Worm (Caenorhabditis elegans) whole organism, mixed stage, embryonic: ENCODE measurements around the gene aff-1.

Experiments used
- M03D4.4 ChIP-seq: sonication (generic microtip); optimal IDR thresholded peaks from 2 replicates; lab custom pipeline; 2017; ENCODE audit warnings: mild to moderate bottlenecking, missing genetic modification characterization, missing compliant biosample characterization
- bed-3 ChIP-seq: fragments of 200-800 bp; sonication (Bioruptor generic); optimal IDR thresholded peaks from 3 replicates; lab custom pipeline; 2018; ENCODE audit warnings: mild to moderate bottlenecking, missing genetic modification characterization, moderate library complexity, missing compliant biosample characterization
- blmp-1 ChIP-seq: fragments of 150-350 bp; optimal IDR thresholded peaks from 2 replicates; lab custom pipeline; 2014; ENCODE audit warnings: missing biosample characterization, missing genetic modification characterization
- ceh-39 ChIP-seq: fragments of 150-350 bp; optimal IDR thresholded peaks from 2 replicates; lab custom pipeline; 2014; ENCODE audit warnings: missing biosample characterization, missing genetic modification characterization
- ceh-43 ChIP-seq: fragments of 200-800 bp; sonication (Bioruptor generic); optimal IDR thresholded peaks from 2 replicates; lab custom pipeline; 2018; ENCODE audit warnings: mild to moderate bottlenecking, missing genetic modification characterization, moderate library complexity, missing compliant biosample characterization
- ceh-83 ChIP-seq: fragments of 200-800 bp; sonication (Bioruptor generic); optimal IDR thresholded peaks from 2 replicates; lab custom pipeline; 2018; ENCODE audit warnings: mild to moderate bottlenecking, missing genetic modification characterization, missing compliant biosample characterization
- ces-1 ChIP-seq: fragments of 150-350 bp; optimal IDR thresholded peaks from 2 replicates; lab custom pipeline; 2014; ENCODE audit warnings: missing biosample characterization, missing genetic modification reagents, missing genetic modification characterization
- cnd-1 ChIP-seq: fragments of 200-800 bp; sonication (Bioruptor generic); optimal IDR thresholded peaks from 2 replicates; lab custom pipeline; 2018; ENCODE audit warnings: mild to moderate bottlenecking, missing genetic modification characterization, missing compliant biosample characterization
- drap-1 ChIP-seq: fragments of 200-800 bp; sonication (Bioruptor generic); optimal IDR thresholded peaks from 3 replicates; lab custom pipeline; 2018; ENCODE audit warnings: mild to moderate bottlenecking, missing genetic modification characterization, missing compliant biosample characterization
- elt-1 ChIP-seq: sonication (generic microtip); optimal IDR thresholded peaks from 2 replicates; lab custom pipeline; 2017; ENCODE audit warnings: missing genetic modification characterization, mild to moderate bottlenecking, missing compliant biosample characterization, antibody characterized with exemption, moderate library complexity, borderline replicate concordance; ENCODE audit not compliant: insufficient read depth
- elt-3 ChIP-seq: fragments of 150-350 bp; optimal IDR thresholded peaks from 2 replicates; lab custom pipeline; 2014; ENCODE audit warnings: missing biosample characterization, missing genetic modification characterization
- flh-1 ChIP-seq: fragments of 200-800 bp; sonication (Bioruptor generic); optimal IDR thresholded peaks from 2 replicates; lab custom pipeline; 2018; ENCODE audit warnings: mild to moderate bottlenecking, missing genetic modification characterization, moderate library complexity, missing compliant biosample characterization
- ham-2 ChIP-seq: fragments of 200-800 bp; sonication (Bioruptor generic); optimal IDR thresholded peaks from 2 replicates; lab custom pipeline; 2018; ENCODE audit warnings: mild to moderate bottlenecking, missing genetic modification characterization, missing compliant biosample characterization
- hlh-1 ChIP-seq: fragments of 150-350 bp; optimal IDR thresholded peaks from 2 replicates; lab custom pipeline; 2014; ENCODE audit warnings: missing biosample characterization, missing genetic modification reagents, missing genetic modification characterization
- lin-13 ChIP-seq: fragments of 150-350 bp; optimal IDR thresholded peaks from 2 replicates; lab custom pipeline; 2014; ENCODE audit warnings: missing biosample characterization, missing genetic modification characterization
- lin-32 ChIP-seq: fragments of 200-800 bp; sonication (Bioruptor generic); optimal IDR thresholded peaks from 2 replicates; lab custom pipeline; 2018; ENCODE audit warnings: mild to moderate bottlenecking, missing genetic modification characterization, missing compliant biosample characterization
- lsy-2 ChIP-seq: fragments of 150-350 bp; optimal IDR thresholded peaks from 2 replicates; lab custom pipeline; 2014; ENCODE audit warnings: missing biosample characterization, missing genetic modification characterization
- mab-5 ChIP-seq: fragments of 150-350 bp; optimal IDR thresholded peaks from 2 replicates; lab custom pipeline; 2014; ENCODE audit warnings: missing biosample characterization, missing genetic modification characterization
- mep-1 ChIP-seq: fragments of 150-350 bp; optimal IDR thresholded peaks from 2 replicates; lab custom pipeline; 2017; ENCODE audit warnings: missing biosample characterization, missing genetic modification reagents, missing genetic modification characterization, inconsistent platforms
- mls-2 ChIP-seq: sonication (generic microtip); optimal IDR thresholded peaks from 2 replicates; lab custom pipeline; 2016; ENCODE audit warnings: mild to moderate bottlenecking, missing genetic modification characterization, moderate library complexity, missing compliant biosample characterization
- nhr-12 ChIP-seq: fragments of 150-350 bp; optimal IDR thresholded peaks from 2 replicates; lab custom pipeline; 2014; ENCODE audit warnings: missing biosample characterization, missing genetic modification characterization
- nhr-2 ChIP-seq: fragments of 150-350 bp; optimal IDR thresholded peaks from 2 replicates; lab custom pipeline; 2014; ENCODE audit warnings: missing biosample characterization, missing genetic modification characterization
- nhr-237 ChIP-seq: fragments of 150-350 bp; optimal IDR thresholded peaks from 2 replicates; lab custom pipeline; 2014; ENCODE audit warnings: missing biosample characterization, missing genetic modification characterization
- nhr-28 ChIP-seq: fragments of 150-350 bp; optimal IDR thresholded peaks from 2 replicates; lab custom pipeline; 2014; ENCODE audit warnings: missing biosample characterization, missing genetic modification characterization
- nhr-76 ChIP-seq: sonication (generic microtip); optimal IDR thresholded peaks from 2 replicates; lab custom pipeline; 2017; ENCODE audit warnings: missing biosample characterization, missing genetic modification characterization
- pha-4 ChIP-seq: fragments of 150-350 bp; optimal IDR thresholded peaks from 2 replicates; lab custom pipeline; 2018; ENCODE audit warnings: missing biosample characterization, missing genetic modification reagents, missing genetic modification characterization
- sem-2 ChIP-seq: fragments of 200-800 bp; sonication (Bioruptor generic); optimal IDR thresholded peaks from 2 replicates; lab custom pipeline; 2018; ENCODE audit warnings: mild to moderate bottlenecking, missing genetic modification characterization, missing compliant biosample characterization
- snpc-4 ChIP-seq: fragments of 150-350 bp; optimal IDR thresholded peaks from 2 replicates; lab custom pipeline; 2014; ENCODE audit warnings: missing biosample characterization, missing genetic modification characterization
- sptf-1 ChIP-seq: sonication (generic microtip); optimal IDR thresholded peaks from 2 replicates; lab custom pipeline; 2017; ENCODE audit warnings: mild to moderate bottlenecking, missing genetic modification characterization, moderate library complexity, missing compliant biosample characterization
- tbx-8 ChIP-seq: fragments of 200-800 bp; sonication (Bioruptor generic); optimal IDR thresholded peaks from 2 replicates; lab custom pipeline; 2018; ENCODE audit warnings: mild to moderate bottlenecking, missing genetic modification characterization, moderate library complexity, missing compliant biosample characterization
- unc-120 ChIP-seq: sonication (generic microtip); optimal IDR thresholded peaks from 2 replicates; lab custom pipeline; 2017; ENCODE audit warnings: missing genetic modification characterization, missing compliant biosample characterization; ENCODE audit not compliant: poor library complexity, severe bottlenecking
- unc-39 ChIP-seq: fragments of 150-350 bp; optimal IDR thresholded peaks from 2 replicates; lab custom pipeline; 2014; ENCODE audit warnings: missing biosample characterization, missing genetic modification characterization
- unc-62 ChIP-seq: fragments of 150-350 bp; optimal IDR thresholded peaks from 2 replicates; lab custom pipeline; 2014; ENCODE audit warnings: missing biosample characterization, missing genetic modification reagents, missing genetic modification characterization
- zip-8 ChIP-seq: fragments of 150-350 bp; optimal IDR thresholded peaks from 2 replicates; lab custom pipeline; 2014; ENCODE audit warnings: missing biosample characterization, missing genetic modification characterization
- ztf-11 ChIP-seq: fragments of 150-350 bp; optimal IDR thresholded peaks from 2 replicates; lab custom pipeline; 2014; ENCODE audit warnings: missing biosample characterization, missing genetic modification characterization

Gene aff-1

DNA sequence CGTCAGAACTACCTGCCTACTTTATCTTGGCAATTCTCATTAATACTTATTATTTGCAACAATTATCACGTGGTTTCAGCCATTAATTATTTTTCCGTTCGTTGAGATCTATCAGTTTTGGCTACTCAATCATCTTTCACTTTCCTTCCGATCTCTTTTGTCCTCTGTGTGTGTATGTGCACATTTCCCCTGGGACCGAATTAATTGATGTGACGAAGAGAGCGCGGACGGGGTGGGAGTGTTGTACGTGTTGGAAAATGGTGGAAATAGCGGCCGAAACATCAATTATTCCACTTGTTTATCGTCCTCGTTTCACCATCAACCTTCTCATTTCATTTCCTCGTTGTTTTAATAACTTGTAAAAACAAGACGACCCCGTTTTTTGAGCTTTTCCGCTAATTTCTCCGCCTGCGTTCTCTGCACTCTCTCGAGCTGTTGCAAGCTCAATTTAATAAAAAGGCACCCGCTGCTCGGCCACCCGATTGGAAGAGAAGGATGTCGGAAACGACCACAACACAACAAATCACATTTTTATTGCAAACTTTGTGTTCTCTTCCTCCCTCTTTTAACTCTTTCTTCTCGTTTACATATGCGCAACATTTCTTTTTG is 25.2 kb downstream of the aff-1 start:
- TF ChIP-seq ceh-83 (no peak), lsy-2 (tag; lab: Kevin White, UChicago) (no peak), tbx-8 (GFP tag; lab: Kevin White, UChicago) (no peak), sptf-1 (tag; lab: Kevin White, UChicago) (no peak), cnd-1 (tag; lab: Kevin White, UChicago) (no peak), flh-1 (GFP tag; lab: Kevin White, UChicago) (no peak), sem-2 (no peak), nhr-12 (no peak), drap-1 (GFP tag; lab: Kevin White, UChicago) (no peak), nhr-237 (tag; lab: Kevin White, UChicago) (no peak), ceh-39 (tag; lab: Kevin White, UChicago) (no peak), ces-1 (GFP tag; lab: Kevin White, UChicago) (peak; percentile 91), elt-1 (tag; lab: Kevin White, UChicago) (no peak), unc-39 (tag; lab: Kevin White, UChicago) (no peak), elt-3 (no peak), lin-13 (tag; lab: Kevin White, UChicago) (no peak), zip-8 (tag; lab: Kevin White, UChicago) (no peak), pha-4 (no peak), unc-62 (GFP tag; lab: Kevin White, UChicago) (peak; percentile 80), ham-2 (GFP tag; lab: Kevin White, UChicago) (peak; percentile 48), bed-3 (GFP tag; lab: Kevin White, UChicago) (no peak), lin-32 (GFP tag; lab: Kevin White, UChicago) (no peak), mls-2 (tag; lab: Kevin White, UChicago) (peak; percentile 50), nhr-28 (no peak), unc-120 (tag; lab: Kevin White, UChicago) (peak; percentile 44), ztf-11 (tag; lab: Kevin White, UChicago) (no peak), snpc-4 (tag; lab: Kevin White, UChicago) (no peak), blmp-1 (tag; lab: Kevin White, UChicago) (no peak), hlh-1 (tag; lab: Kevin White, UChicago) (no peak), ceh-43 (peak; percentile 82), mep-1 (tag; lab: Kevin White, UChicago) (no peak), mab-5 (no peak), nhr-76 (no peak), M03D4.4 (tag; lab: Kevin White, UChicago) (no peak), nhr-2 (tag; lab: Kevin White, UChicago) (no peak)

DNA sequence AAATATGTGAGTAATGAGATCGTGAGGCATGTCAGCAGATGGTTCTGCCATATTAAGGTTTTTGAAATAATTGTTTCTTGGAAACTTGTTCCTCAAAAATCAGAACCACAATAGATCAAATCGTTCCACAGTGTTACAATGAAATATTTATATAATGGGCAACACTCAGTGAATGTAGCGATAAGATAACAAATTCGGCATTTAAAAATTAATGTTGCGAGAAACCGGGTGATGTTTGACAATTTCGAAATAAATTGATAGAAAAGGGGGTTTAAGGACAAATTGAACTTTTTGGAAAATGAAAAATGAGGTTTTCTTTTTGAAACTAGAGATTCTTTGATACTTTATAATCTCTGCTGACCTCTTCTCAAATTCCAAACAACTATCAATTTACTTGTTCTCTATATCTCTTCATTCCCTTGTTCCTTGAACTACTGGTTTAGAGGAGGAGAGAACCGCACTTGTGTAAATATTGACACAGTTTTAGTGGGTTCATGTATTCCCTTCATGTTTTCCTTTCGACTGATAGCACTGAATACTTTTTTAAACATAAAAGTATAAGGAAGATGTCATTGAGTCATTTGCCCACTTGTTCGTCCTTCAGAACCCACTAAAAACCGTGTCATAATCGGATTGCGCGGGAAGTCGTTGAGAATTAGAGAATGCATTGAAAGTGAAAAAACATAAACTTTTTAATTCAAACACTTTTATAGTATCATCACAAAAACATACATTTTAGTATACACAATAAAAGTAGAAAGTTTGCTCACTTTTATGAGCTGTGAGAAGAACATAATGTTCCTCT is 26.6 kb downstream of the aff-1 start:
- TF ChIP-seq lsy-2 (tag; lab: Kevin White, UChicago) (no peak), nhr-28 (no peak), mep-1 (tag; lab: Kevin White, UChicago) (no peak), lin-32 (GFP tag; lab: Kevin White, UChicago) (peak; percentile 2), pha-4 (peak; percentile 61), blmp-1 (tag; lab: Kevin White, UChicago) (peak; percentile 9), zip-8 (tag; lab: Kevin White, UChicago) (no peak)

DNA sequence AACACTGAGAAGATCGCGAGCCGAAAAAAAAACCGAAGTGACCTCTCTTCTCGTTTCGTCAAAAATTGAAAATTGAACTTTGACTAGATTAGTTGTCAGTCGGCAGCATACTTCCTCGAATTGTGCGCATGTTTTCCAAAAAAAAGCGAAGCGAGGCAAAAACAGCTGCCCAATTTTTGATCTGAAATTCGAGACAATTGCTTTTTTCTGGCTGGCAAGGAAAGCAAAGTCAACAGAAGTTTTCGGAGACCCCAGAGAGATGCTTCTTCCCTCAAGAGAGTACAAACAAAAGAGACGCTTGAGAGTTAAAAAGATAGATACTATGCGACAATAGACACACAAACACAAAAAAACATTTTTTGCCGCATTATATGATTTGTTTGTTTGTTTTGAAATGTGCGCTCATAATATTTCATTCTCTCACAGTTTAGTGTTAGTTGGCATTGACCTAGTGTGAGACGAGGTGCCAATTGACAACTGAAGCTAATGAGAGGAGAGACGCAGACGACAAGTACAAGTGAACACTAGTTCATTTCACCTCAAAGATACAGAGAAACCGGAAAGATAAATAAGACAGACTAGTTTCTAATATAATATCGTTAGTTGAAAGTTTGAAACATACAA is 27.5 kb downstream of the aff-1 start:
- TF ChIP-seq nhr-237 (tag; lab: Kevin White, UChicago) (no peak), sptf-1 (tag; lab: Kevin White, UChicago) (no peak), ceh-39 (tag; lab: Kevin White, UChicago) (no peak), cnd-1 (tag; lab: Kevin White, UChicago) (no peak), elt-1 (tag; lab: Kevin White, UChicago) (no peak), hlh-1 (tag; lab: Kevin White, UChicago) (peak; percentile 33), lsy-2 (tag; lab: Kevin White, UChicago) (peak; percentile 9), tbx-8 (GFP tag; lab: Kevin White, UChicago) (no peak), flh-1 (GFP tag; lab: Kevin White, UChicago) (no peak), nhr-76 (no peak), elt-3 (no peak), drap-1 (GFP tag; lab: Kevin White, UChicago) (no peak), snpc-4 (tag; lab: Kevin White, UChicago) (no peak), ceh-43 (no peak), ham-2 (GFP tag; lab: Kevin White, UChicago) (no peak), ceh-83 (no peak), sem-2 (no peak), M03D4.4 (tag; lab: Kevin White, UChicago) (no peak), mls-2 (tag; lab: Kevin White, UChicago) (no peak), pha-4 (peak; percentile 27), ces-1 (GFP tag; lab: Kevin White, UChicago) (peak; percentile 43), mab-5 (no peak), unc-120 (tag; lab: Kevin White, UChicago) (no peak), unc-62 (GFP tag; lab: Kevin White, UChicago) (peak; percentile 55), zip-8 (tag; lab: Kevin White, UChicago) (no peak), nhr-12 (no peak)
